Fruit fly (Drosophila melanogaster): ENCODE data around the gene CG5498.

CG5498 gene

DNA sequence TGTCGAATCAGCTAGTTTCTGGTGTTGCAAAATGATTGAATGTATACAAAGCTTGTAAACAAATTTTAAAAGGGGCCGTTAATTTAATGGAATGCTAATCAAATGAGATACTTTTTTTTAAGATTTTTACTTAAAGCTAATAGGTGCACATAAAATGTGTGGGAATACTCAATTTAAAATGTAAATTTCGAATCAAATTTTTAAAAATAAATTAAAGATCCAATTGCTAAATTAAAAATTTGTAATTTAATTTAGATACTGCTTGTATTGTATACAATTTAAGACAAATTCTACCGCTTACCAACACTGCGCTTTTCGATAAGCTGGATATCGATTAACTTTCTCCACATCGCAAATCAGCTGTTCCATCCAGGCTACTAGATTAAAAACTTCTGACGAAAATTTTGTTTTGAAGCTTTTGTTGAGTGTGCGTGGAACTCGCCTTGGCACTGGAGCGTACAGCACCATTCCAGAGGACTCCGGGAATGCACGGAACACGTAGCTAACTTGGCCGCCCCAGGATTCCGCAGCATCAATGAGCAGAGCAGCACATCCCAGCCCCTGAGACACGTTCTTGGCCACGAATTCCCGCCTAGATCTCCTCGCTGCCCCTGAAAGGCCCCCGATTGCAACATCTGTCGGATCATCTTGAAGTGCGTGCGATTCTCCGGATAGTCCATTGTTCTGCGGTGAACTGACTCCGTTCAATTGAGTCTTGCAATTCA is at the start of gene CG5498, which contains the start of gene fbl (continued):
- TF ChIP-seq Eip93F (GFP tag; optimal IDR thresholded peaks at IDR 0.05) (no peak), CG3919 (GFP tag; optimal IDR thresholded peaks at IDR 0.05) (peak; percentile 68), CG6163 (GFP tag; IDR thresholded peaks at IDR 0.05) (peak; percentile 68), CG7368 (GFP tag; optimal IDR thresholded peaks at IDR 0.05) (peak; percentile 61), Smox (GFP tag; optimal IDR thresholded peaks at IDR 0.05) (peak; percentile 80), net (GFP tag; optimal IDR thresholded peaks at IDR 0.05) (peak; percentile 59), CG16779 (tag; optimal IDR thresholded peaks at IDR 0.05) (no peak), Blimp-1 (GFP tag; optimal IDR thresholded peaks at IDR 0.05) (peak; percentile 43), Sox14 (GFP tag; optimal IDR thresholded peaks at IDR 0.05) (peak; percentile 79), fkh (GFP tag; optimal IDR thresholded peaks at IDR 0.05) (peak; percentile 86)

DNA sequence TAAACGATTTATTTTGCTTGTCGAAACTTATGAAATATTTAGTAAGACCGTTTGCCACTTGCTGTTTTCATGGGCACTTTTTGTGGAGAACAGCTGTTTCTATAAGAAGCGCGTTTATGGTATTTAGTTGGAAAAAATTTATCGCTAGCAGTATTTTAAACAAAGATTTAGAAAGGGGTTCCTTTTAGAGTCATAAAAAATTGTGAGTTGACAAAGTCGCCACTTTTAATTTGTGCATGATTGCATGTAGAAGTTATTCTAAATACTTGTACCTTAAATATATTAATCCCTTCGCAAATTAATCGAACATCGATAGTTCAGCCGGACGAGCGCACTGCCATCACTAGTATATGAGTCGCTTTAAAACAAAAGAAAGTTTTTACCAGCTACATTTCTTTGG is 48.4 kb upstream of the CG5498 start, which contains the start of the genes Las and Psn:
Gene Las (minus strand): TSS at position 65 of the 400 bp plus-strand sequence.
Gene Psn (plus strand): TSS at position 172 of the 400 bp plus-strand sequence.
- TF ChIP-seq CG11902 (GFP tag; optimal IDR thresholded peaks at IDR 0.05) (no peak), Sox14 (GFP tag; optimal IDR thresholded peaks at IDR 0.05) (peak; percentile 82), lz (GFP tag; optimal IDR thresholded peaks at IDR 0.05) (peak; percentile 15), esn (GFP tag; optimal IDR thresholded peaks at IDR 0.05) (peak; percentile 38), Lpt (GFP tag; optimal IDR thresholded peaks at IDR 0.05) (no peak), CG11294 (GFP tag; IDR thresholded peaks at IDR 0.05) (no peak), CG16779 (tag; optimal IDR thresholded peaks at IDR 0.05) (no peak), CG32006 (GFP tag; optimal IDR thresholded peaks at IDR 0.05) (no peak)

DNA sequence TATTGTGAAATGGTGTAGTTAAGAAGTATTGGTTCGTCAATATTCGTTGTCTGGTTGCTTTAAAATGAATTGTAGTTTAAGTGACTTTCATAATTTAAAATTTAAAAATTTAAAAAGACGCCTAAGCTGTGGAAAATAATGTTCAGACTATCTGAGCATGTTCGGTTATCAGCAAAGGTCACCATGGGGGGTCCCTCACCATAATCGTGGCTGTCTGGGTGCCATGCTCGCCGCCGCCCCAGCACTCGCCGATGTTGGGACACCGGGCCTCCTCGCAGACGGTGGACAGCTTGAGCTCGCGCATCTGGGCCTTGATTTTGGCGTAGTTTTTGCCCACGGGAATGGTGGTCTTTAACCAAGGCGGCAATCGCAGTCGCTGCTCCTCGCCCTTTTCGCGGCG is 47.7 kb upstream of the CG5498 start:
- TF ChIP-seq Hr38 (GFP tag; optimal IDR thresholded peaks at IDR 0.05) = no peak
- no peak for TF ChIP-seq CG11902 (GFP tag; optimal IDR thresholded peaks at IDR 0.05)
- no peak for TF ChIP-seq vri (GFP tag; optimal IDR thresholded peaks at IDR 0.05)
- no peak for TF ChIP-seq Sox102F (GFP tag; optimal IDR thresholded peaks at IDR 0.05)
- TF ChIP-seq dsx (GFP tag; optimal IDR thresholded peaks at IDR 0.05; ENCODE audit: poor library complexity, severe bottlenecking) = no peak

DNA sequence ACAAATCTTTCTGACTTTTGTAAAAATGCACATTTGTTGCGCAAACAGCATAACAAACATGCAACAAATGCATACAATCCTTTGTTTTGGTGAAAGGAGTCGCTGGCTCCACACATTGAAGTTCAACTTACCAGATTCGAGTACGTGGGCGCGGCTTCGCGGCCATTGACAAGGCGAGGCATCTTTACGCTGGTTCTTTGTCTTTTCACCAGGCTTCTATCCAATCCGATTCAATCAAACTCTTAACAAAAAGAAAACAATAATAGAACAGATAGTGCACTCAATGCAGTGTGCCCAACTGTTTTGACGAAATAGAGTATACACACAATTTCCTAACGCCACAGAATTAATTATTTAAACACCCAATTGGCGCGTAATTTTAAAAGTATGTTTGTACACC is 46.3 kb upstream of the CG5498 start, which contains the start of gene CG5262:
Gene CG5262 (minus strand): TSS at position 294 of the 400 bp plus-strand sequence.
- TF ChIP-seq vri (GFP tag; optimal IDR thresholded peaks at IDR 0.05) (no peak), CG15336 (GFP tag; IDR thresholded peaks at IDR 0.05) (0 out of 2 replicates have a peak, but pooled peaks have one; percentile 25), spab (GFP tag; optimal IDR thresholded peaks at IDR 0.05) (no peak), Sox14 (GFP tag; optimal IDR thresholded peaks at IDR 0.05) (peak; percentile 87), CG6808 (GFP tag; optimal IDR thresholded peaks at IDR 0.05) (no peak), CG3032 (tag; optimal IDR thresholded peaks at IDR 0.05) (peak; percentile 13), Gug (GFP tag; IDR thresholded peaks at IDR 0.05) (no peak)

DNA sequence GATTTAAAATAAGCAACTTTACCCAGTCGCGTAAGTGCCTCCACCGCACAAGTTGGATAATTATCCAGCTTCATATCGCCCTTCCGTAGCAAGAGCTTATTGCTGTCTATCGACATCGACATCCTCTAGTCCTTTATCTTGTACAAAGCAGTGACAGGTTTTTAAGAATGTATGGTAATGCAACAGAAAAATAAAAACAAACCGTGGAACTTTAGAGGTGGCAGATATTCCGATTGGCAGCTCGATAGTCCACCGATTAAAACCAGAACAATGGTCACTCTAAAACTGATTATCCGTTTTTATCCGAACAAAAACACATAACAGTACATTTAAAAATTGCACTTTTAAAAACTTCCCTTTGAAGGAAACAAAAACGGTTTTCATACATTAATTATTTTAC is 43.5 kb upstream of the CG5498 start, which contains the start of gene CG5274:
Gene CG5274 (minus strand): TSS at position 218 of the 400 bp plus-strand sequence.
- TF ChIP-seq cyc (GFP tag; optimal IDR thresholded peaks at IDR 0.05) = no peak
- no peak for TF ChIP-seq CG10631 (GFP tag; optimal IDR thresholded peaks at IDR 0.05)

DNA sequence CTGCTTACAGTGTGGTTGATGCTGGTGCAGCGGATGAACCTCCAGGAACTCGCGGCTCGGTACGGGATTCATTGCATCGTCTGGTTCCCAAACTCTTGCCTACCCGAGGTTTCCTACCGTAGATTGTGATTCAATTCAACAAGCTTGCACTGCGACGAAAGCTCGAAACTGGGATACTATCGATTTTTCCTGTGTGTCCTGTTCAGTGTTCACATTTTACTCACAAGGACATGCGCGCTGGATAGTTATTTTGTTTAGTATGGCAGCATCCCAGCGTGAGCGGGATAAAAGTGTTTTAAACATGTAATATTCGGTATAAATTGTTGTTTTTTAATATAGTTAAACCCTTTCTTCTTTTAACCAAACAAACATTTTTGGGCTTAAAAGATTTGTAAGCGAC is 42.0 kb upstream of the CG5498 start, which contains the start of gene CG5282:
Gene CG5282 (minus strand): TSS at position 184 of the 400 bp plus-strand sequence.
- TF ChIP-seq CG15336 (GFP tag; IDR thresholded peaks at IDR 0.05) (no peak), CG6854 (GFP tag; optimal IDR thresholded peaks at IDR 0.05) (no peak), Hr38 (GFP tag; optimal IDR thresholded peaks at IDR 0.05) (no peak)
